Worm (Caenorhabditis elegans): Measurements from ENCODE around the gene phat-6.

The phat-6 gene

DNA sequence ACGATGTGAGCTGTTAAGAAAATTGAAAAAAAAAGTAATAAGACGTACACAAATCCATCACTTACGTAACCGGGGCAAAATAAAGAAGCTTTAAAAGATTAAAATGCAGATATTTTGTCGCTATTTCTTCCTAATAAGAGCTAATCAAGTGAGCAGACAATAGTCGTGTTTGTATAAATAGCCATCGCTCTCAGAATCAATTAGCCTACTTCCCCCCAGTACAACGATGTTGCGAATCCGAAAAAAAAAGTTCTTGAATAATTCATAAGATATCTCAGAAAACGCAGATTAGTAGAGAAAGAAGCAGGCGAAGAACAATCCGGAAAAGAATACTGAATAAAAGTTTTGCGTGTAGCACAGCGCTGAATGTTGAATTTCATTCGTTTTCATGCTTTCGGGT lies 21.1 kb upstream of the phat-6 start:
- peak in 1 of 2 experiments; percentile 60 for TF ChIP-seq unc-62 (GFP tag; optimal IDR thresholded peaks at IDR 0.05 in 1 of 2)
- TF ChIP-seq unc-62 (tag; optimal IDR thresholded peaks at IDR 0.05): no peak
- TF ChIP-seq nhr-102 (tag; optimal IDR thresholded peaks at IDR 0.05): no peak
- TF ChIP-seq aha-1 (tag): peak; percentile 92
- TF ChIP-seq php-3 (GFP tag; IDR thresholded peaks at IDR 0.05): no peak

DNA sequence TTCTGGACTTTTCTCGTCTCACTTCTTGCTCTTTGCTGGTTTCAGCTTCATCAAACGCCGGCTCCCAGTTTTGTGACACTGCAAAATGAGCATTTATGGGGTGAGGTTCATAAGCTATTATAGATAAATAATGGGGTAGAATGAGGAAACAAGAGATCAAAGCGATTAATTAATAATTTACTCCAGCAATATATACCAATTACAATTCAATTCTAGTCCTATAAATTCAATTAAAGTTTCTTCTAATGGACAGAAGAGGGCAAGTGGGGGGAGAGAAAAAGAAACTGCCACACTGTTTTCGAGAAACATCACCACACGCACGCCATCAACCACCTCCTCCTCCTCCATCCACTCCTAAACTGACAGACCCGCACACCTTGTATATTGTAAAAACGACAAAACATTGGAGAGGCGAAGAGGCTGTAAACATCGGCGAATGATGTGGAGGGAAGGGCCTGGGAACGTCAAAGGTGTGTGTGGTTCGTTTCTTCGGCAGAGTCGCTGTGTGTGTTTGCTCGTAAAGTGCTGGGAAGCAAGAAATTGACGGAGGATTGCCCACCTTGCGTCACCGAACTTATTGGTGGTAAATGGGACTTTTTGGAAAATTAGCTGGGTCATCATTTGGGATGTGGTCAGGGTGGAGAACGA lies 19.1 kb upstream of the phat-6 start, which contains the start of the genes H03A11.13 and famk-1:
Gene H03A11.13, minus strand, starts transcription at position 51 of the 648 bp plus-strand sequence.
Gene famk-1, minus strand, starts transcription at position 78 of the 648 bp plus-strand sequence.
- no peak for TF ChIP-seq dmd-9 (GFP tag; IDR thresholded peaks at IDR 0.05)
- TF ChIP-seq unc-62 (GFP tag; optimal IDR thresholded peaks at IDR 0.05 in 1 of 2): peak in 1 of 2 experiments; percentile 64
- no peak for TF ChIP-seq unc-62 (tag; optimal IDR thresholded peaks at IDR 0.05)
- no peak for TF ChIP-seq pqm-1 (tag; optimal IDR thresholded peaks at IDR 0.05)
- TF ChIP-seq hmg-1.1 (GFP tag; IDR thresholded peaks at IDR 0.05): 0 out of 2 replicates have a peak, but pooled peaks have one; percentile 24

DNA sequence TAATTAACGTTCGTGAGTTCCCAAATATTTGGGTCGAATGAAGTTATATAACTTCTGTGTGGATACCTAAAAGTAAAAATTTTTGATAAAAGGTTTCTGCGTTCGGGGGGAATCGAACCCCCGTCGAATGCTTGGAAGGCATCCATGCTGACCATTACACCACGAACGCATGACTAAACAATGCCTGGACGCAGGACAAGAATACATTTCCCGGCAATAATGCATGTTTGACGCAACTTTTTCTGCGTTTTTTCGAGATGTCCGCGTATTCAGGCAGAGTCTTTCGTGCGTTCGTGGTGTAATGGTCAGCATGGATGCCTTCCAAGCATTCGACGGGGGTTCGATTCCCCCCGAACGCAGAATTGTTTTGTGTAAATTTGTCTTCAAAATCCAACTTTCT lies 6.5 kb upstream of the phat-6 start:
- TF ChIP-seq zip-2 (tag; optimal IDR thresholded peaks at IDR 0.05): peak; percentile 77
- TF ChIP-seq mdl-1 (tag; optimal IDR thresholded peaks at IDR 0.05): peak in 1 of 2 experiments; percentile 62
- TF ChIP-seq sdz-12 (GFP tag; optimal IDR thresholded peaks at IDR 0.05): peak; percentile 63
- TF ChIP-seq mxl-2 (GFP tag; conservative IDR thresholded peaks at IDR 0.05): peak; percentile 62; the same call in 1 of the 2 replicates
- TF ChIP-seq hlh-11 (tag; optimal IDR thresholded peaks at IDR 0.05): no peak
- peak; percentile 87 for TF ChIP-seq zfp-3 (GFP tag; conservative IDR thresholded peaks at IDR 0.05)
- peak; percentile 94 for TF ChIP-seq ctbp-1 (GFP tag; IDR thresholded peaks at IDR 0.05)
- no peak for TF ChIP-seq lin-15B (tag; optimal IDR thresholded peaks at IDR 0.05)
- no peak for TF ChIP-seq ceh-62 (tag; optimal IDR thresholded peaks at IDR 0.05)
- no peak for TF ChIP-seq egl-27 (tag; optimal IDR thresholded peaks at IDR 0.05)
- TF ChIP-seq Y105C5A.15 (GFP tag; IDR thresholded peaks at IDR 0.05): peak; percentile 69
- no peak for TF ChIP-seq nhr-10 (tag; optimal IDR thresholded peaks at IDR 0.05)
- TF ChIP-seq vab-7 (GFP tag; IDR thresholded peaks at IDR 0.05): peak; percentile 97
- TF ChIP-seq F37D6.2 (tag; optimal IDR thresholded peaks at IDR 0.05): peak; percentile 61
- no peak for TF ChIP-seq zip-11 (GFP tag; IDR thresholded peaks at IDR 0.05)
- TF ChIP-seq saeg-2 (GFP tag; IDR thresholded peaks at IDR 0.05): 0 out of 2 replicates have a peak, but pooled peaks have one; percentile 58
- peak; percentile 82 to 83 for TF ChIP-seq daf-16 (GFP tag; optimal IDR thresholded peaks at IDR 0.05)
- peak; percentile 81 for TF ChIP-seq daf-16 (tag; optimal IDR thresholded peaks at IDR 0.05)
- no peak for TF ChIP-seq skn-1 (tag; optimal IDR thresholded peaks at IDR 0.05)
- peak; percentile 72 for TF ChIP-seq nhr-6 (tag; optimal IDR thresholded peaks at IDR 0.05)
- peak; percentile 90 for TF ChIP-seq pha-4 (GFP tag; IDR thresholded peaks at IDR 0.05)
- TF ChIP-seq pha-4 (tag; optimal IDR thresholded peaks at IDR 0.05): no peak
- TF ChIP-seq unc-62 (GFP tag; optimal IDR thresholded peaks at IDR 0.05 in 1 of 2): peak in 1 of 2 experiments; percentile 81
- no peak for TF ChIP-seq unc-62 (tag; optimal IDR thresholded peaks at IDR 0.05)
- peak; percentile 94 for TF ChIP-seq T26A8.4 (GFP tag; IDR thresholded peaks at IDR 0.05)
- TF ChIP-seq ces-1 (GFP tag; optimal IDR thresholded peaks at IDR 0.05): no peak
- TF ChIP-seq snpc-4 (tag; optimal IDR thresholded peaks at IDR 0.05): no peak
- no peak for TF ChIP-seq nhr-237 (tag; optimal IDR thresholded peaks at IDR 0.05)
- TF ChIP-seq ceh-82 (tag; optimal IDR thresholded peaks at IDR 0.05): no peak
- peak; percentile 39 for TF ChIP-seq ztf-7 (tag; optimal IDR thresholded peaks at IDR 0.05)
- no peak for TF ChIP-seq ceh-28 (tag; optimal IDR thresholded peaks at IDR 0.05)
- peak; percentile 93 for TF ChIP-seq tra-1 (GFP tag; IDR thresholded peaks at IDR 0.05)
- no peak for TF ChIP-seq fos-1 (tag; optimal IDR thresholded peaks at IDR 0.05)
- no peak for TF ChIP-seq ztf-11 (tag; optimal IDR thresholded peaks at IDR 0.05)
- peak; percentile 90 for TF ChIP-seq Y48G9A.11 (GFP tag; IDR thresholded peaks at IDR 0.05)
- TF ChIP-seq zag-1 (tag; optimal IDR thresholded peaks at IDR 0.05): no peak
- peak; percentile 84 for TF ChIP-seq nhr-42 (GFP tag; IDR thresholded peaks at IDR 0.05)
- TF ChIP-seq ZK337.2 (GFP tag; IDR thresholded peaks at IDR 0.05): peak; percentile 85
- peak; percentile 54 for TF ChIP-seq nhr-77 (tag; optimal IDR thresholded peaks at IDR 0.05)
- peak; percentile 89 for TF ChIP-seq dmd-9 (GFP tag; IDR thresholded peaks at IDR 0.05)
- TF ChIP-seq ceh-20 (GFP tag; IDR thresholded peaks at IDR 0.05): peak; percentile 94
- TF ChIP-seq dmd-8 (GFP tag; IDR thresholded peaks at IDR 0.05): peak; percentile 95
- peak; percentile 70 for TF ChIP-seq Y5F2A.4 (GFP tag; optimal IDR thresholded peaks at IDR 0.05)

All from whole organism, L4 larva.